Fruit fly (Drosophila melanogaster): ENCODE data around the gene unc-13-4A.

The unc-13-4A gene

DNA sequence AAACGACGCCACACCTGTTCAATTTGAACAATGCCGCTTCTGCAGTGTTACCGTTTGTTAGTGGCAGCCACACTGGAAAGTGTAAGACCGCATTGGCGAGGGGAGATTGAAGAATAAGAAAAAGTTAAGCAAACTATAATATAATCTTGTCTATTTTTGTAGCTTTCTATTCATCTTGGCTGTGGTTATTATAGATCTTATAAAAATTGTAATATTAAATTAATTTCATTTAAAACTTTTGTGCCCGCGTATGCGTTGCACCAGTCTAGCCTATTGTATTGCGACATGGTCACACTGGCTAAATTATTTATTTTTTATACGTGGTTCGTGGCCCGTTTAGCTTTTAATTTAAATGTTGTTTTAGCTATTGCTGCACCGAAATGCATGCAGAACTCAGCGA lies 10.7 kb upstream of the unc-13-4A start, which contains the start of the genes RhoGEF4 and Rint1 (continued):
- TF ChIP-seq ara (GFP tag; IDR thresholded peaks at IDR 0.05) (peak; percentile 73), CG11398 (GFP tag; optimal IDR thresholded peaks at IDR 0.05) (no peak), Xbp1 (GFP tag; optimal IDR thresholded peaks at IDR 0.05) (peak; percentile 91), Camta (GFP tag; optimal IDR thresholded peaks at IDR 0.05) (peak; percentile 19), CG1233 (GFP tag; optimal IDR thresholded peaks at IDR 0.05) (no peak), chinmo (GFP tag; IDR thresholded peaks at IDR 0.05; ENCODE audit: partially characterized antibody) (no peak), CG2202 (tag; optimal IDR thresholded peaks at IDR 0.05) (peak; percentile 30), az2 (GFP tag; optimal IDR thresholded peaks at IDR 0.05) (peak; percentile 78), CG31365 (tag; optimal IDR thresholded peaks at IDR 0.05) (no peak), Antp (GFP tag; optimal IDR thresholded peaks at IDR 0.05) (no peak), CG15696 (tag; optimal IDR thresholded peaks at IDR 0.05) (peak; percentile 60), ranshi (GFP tag; IDR thresholded peaks at IDR 0.05) (peak; percentile 79; the same call in 1 of the 2 replicates), CG4820 (GFP tag; optimal IDR thresholded peaks at IDR 0.05) (peak; percentile 54), Dp (GFP tag; optimal IDR thresholded peaks at IDR 0.05) (peak; percentile 92), Fer3 (tag; optimal IDR thresholded peaks at IDR 0.05) (peak; percentile 41), CG31441 (GFP tag; IDR thresholded peaks at IDR 0.05) (peak; percentile 73), ssp (GFP tag; IDR thresholded peaks at IDR 0.05) (peak; percentile 68), Hsf (GFP tag; optimal IDR thresholded peaks at IDR 0.05) (peak; percentile 63), CTCF (GFP tag; optimal IDR thresholded peaks at IDR 0.05) (no peak), CG32772 (GFP tag; IDR thresholded peaks at IDR 0.05) (peak; percentile 73), CG4360 (GFP tag; IDR thresholded peaks at IDR 0.05) (no peak), lmd (GFP tag; IDR thresholded peaks at IDR 0.05) (peak; percentile 75), CG8089 (GFP tag; optimal IDR thresholded peaks at IDR 0.05) (no peak), CG7372 (GFP tag; IDR thresholded peaks at IDR 0.05) (peak; percentile 58; the same call in 1 of the 2 replicates), vfl (GFP tag; optimal IDR thresholded peaks at IDR 0.05) (peak; percentile 67), CG16813 (GFP tag; IDR thresholded peaks at IDR 0.05; ENCODE audit: partially characterized antibody) (peak; percentile 34; the same call in 1 of the 3 replicates), CG4404 (GFP tag; IDR thresholded peaks at IDR 0.05) (peak; percentile 68), CG15011 (GFP tag; optimal IDR thresholded peaks at IDR 0.05) (no peak), h (optimal IDR thresholded peaks at IDR 0.05) (no peak), C15 (GFP tag; IDR thresholded peaks at IDR 0.05) (no peak), Tbp (GFP tag; optimal IDR thresholded peaks at IDR 0.05) (no peak), otp (GFP tag; IDR thresholded peaks at IDR 0.05) (no peak), run (tag; optimal IDR thresholded peaks at IDR 0.05) (no peak), CG18476 (GFP tag; optimal IDR thresholded peaks at IDR 0.05) (peak; percentile 100), her (GFP tag; optimal IDR thresholded peaks at IDR 0.05) (no peak), en (GFP tag; optimal IDR thresholded peaks at IDR 0.05) (no peak), Oli (tag; optimal IDR thresholded peaks at IDR 0.05) (peak; percentile 56), CG10209 (GFP tag; optimal IDR thresholded peaks at IDR 0.05) (peak; percentile 63), CG10543 (GFP tag; optimal IDR thresholded peaks at IDR 0.05) (peak; percentile 5), Ets65A (GFP tag) (peak; percentile 95), hkb (optimal IDR thresholded peaks at IDR 0.05) (peak; percentile 100), hkb (GFP tag; IDR thresholded peaks at IDR 0.05) (peak; percentile 58), nau (GFP tag; optimal IDR thresholded peaks at IDR 0.05) (no peak), CG4282 (GFP tag; optimal IDR thresholded peaks at IDR 0.05) (no peak), gfzf (GFP tag; optimal IDR thresholded peaks at IDR 0.05) (peak; percentile 81), CG12104 (GFP tag; optimal IDR thresholded peaks at IDR 0.05) (peak; percentile 46), prd (optimal IDR thresholded peaks at IDR 0.05) (no peak), prd (GFP tag; IDR thresholded peaks at IDR 0.05) (peak; percentile 89), Trl (optimal IDR thresholded peaks at IDR 0.05) (no peak), Trl (GFP tag; optimal IDR thresholded peaks at IDR 0.05) (peak; percentile 21), CG2199 (GFP tag; IDR thresholded peaks at IDR 0.05) (no peak), Sin3A (optimal IDR thresholded peaks at IDR 0.05) (peak; percentile 87), CG10431 (GFP tag; optimal IDR thresholded peaks at IDR 0.05) (no peak), Ets97D (GFP tag; optimal IDR thresholded peaks at IDR 0.05) (peak; percentile 70), CG33213 (GFP tag; optimal IDR thresholded peaks at IDR 0.05) (no peak)
